Worm (Caenorhabditis elegans): ENCODE results near the gene srt-3.
"Not testable (repeated sequence)": the region's sequence is repeated elsewhere in the genome, so short reads cannot be mapped to it uniquely, and the experiment has no call there.

srt-3 gene

DNA sequence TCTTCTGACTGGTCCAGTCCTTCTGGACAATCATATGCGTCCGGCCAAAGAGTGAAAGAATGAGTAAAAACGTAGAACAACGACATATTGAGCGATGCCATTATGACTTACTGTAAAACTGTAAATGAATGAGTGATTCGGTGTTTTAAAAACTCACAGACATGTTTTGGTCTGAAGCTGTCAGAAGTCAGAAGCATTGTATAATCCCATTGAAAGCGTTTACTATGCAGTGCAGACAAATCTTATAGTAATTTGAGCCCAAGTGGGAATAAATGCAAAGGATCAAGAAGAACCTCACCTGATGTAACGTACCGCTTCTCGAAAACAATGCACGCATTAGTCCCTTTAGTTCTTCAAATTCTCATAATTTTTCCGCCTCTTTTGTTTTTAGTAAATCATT, at the start of gene srt-3:
Gene srt-3 (minus strand): TSS at position 101 of the 400 bp plus-strand sequence.
- TF ChIP-seq F13C5.2 (tag; optimal IDR thresholded peaks at IDR 0.05) (no peak), sea-1 (GFP tag; conservative IDR thresholded peaks at IDR 0.05) (no peak), flt-1 (GFP tag; IDR thresholded peaks at IDR 0.05) (no peak)

DNA sequence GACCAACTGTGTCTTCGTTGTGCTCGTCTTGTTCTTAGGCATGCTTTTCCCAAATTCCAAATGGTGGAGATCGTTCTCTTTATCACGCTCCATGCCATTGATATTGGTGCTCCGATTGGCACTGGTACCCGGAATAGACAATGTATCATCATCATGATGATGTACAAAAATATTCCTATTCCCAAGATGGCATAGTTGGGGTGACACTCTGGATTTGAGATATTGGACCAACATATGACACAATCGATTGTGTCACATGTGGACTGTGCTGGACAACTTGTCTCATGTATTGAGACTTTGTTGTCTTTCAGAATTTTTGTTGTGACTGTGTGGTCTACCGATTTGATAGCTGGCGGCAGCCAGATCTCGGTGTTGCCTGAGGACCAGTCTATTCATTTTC, 44.2 kb upstream of the srt-3 start:
- no peak for TF ChIP-seq hmbx-1 (tag; optimal IDR thresholded peaks at IDR 0.05)
- no peak for TF ChIP-seq hmg-4 (GFP tag; optimal IDR thresholded peaks at IDR 0.05)
- TF ChIP-seq flt-1 (GFP tag; IDR thresholded peaks at IDR 0.05) = no peak
- no peak for TF ChIP-seq F13C5.2 (tag; optimal IDR thresholded peaks at IDR 0.05)
- no peak for TF ChIP-seq tbx-11 (GFP tag; IDR thresholded peaks at IDR 0.05)
- TF ChIP-seq B0310.2 (tag; optimal IDR thresholded peaks at IDR 0.05) = no peak
- TF ChIP-seq tra-4 (tag; optimal IDR thresholded peaks at IDR 0.05) = no peak
- TF ChIP-seq sea-1 (GFP tag; conservative IDR thresholded peaks at IDR 0.05) = no peak
- TF ChIP-seq ceh-13 (GFP tag; optimal IDR thresholded peaks at IDR 0.05) = no peak
- no peak for TF ChIP-seq hnd-1 (tag; optimal IDR thresholded peaks at IDR 0.05)
- TF ChIP-seq pes-1 (GFP tag; IDR thresholded peaks at IDR 0.05) = no peak
- TF ChIP-seq ama-1 (optimal IDR thresholded peaks at IDR 0.05) = no peak
- no peak for TF ChIP-seq scrt-1 (GFP tag; IDR thresholded peaks at IDR 0.05)

DNA sequence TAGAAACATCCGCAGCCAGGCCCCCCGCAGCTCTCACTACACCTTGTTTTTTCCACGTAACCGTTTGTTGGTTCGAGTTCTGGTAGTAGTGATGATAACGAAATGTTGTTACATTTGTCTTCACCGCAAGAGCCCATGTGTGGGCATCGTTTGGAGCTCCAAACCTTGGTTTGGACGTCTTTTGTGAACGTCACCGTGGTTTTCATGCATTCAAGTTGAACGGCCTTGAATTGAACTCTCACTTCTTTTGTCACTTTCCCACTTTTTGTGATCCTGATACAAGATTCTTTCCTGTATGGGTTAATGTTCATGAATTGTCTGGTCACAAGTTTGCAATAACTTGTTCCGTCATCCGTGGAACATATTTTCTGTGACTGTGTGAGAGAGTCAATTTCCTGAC, 43.8 kb upstream of the srt-3 start:
- TF ChIP-seq tra-4 (tag; optimal IDR thresholded peaks at IDR 0.05) (no peak), sea-1 (GFP tag; conservative IDR thresholded peaks at IDR 0.05) (no peak), flt-1 (GFP tag; IDR thresholded peaks at IDR 0.05) (no peak), pes-1 (GFP tag; IDR thresholded peaks at IDR 0.05) (no peak), scrt-1 (GFP tag; IDR thresholded peaks at IDR 0.05) (no peak)

DNA sequence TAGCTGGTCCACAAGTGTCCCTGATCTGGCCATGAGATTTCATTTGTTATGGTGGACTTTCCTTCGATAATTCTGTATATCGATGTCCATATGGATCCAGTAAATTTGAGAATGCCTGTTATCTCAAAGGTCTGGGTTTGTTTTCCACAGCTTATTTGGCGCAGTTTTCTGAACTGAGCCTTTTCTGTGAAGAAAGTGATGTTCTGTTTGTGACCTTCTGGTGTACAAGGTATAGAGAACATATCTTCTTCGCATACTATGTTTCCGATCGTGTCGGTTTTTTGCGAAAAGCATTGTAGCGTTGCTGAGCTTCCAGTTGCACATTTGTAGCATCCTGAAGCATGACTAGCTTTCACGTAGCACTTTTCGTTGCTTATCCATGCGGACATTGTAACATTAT, 42.9 kb upstream of the srt-3 start:
- TF ChIP-seq tra-4 (tag; optimal IDR thresholded peaks at IDR 0.05) (no peak), tbx-11 (GFP tag; IDR thresholded peaks at IDR 0.05) (no peak), tbx-37 (GFP tag; conservative IDR thresholded peaks at IDR 0.05) (no peak), pes-1 (GFP tag; IDR thresholded peaks at IDR 0.05) (no peak), sea-1 (GFP tag; conservative IDR thresholded peaks at IDR 0.05) (no peak), scrt-1 (GFP tag; IDR thresholded peaks at IDR 0.05) (no peak), ceh-13 (GFP tag; optimal IDR thresholded peaks at IDR 0.05) (no peak), F13C5.2 (tag; optimal IDR thresholded peaks at IDR 0.05) (no peak), aly-1 (tag; optimal IDR thresholded peaks at IDR 0.05) (no peak), ets-7 (tag; optimal IDR thresholded peaks at IDR 0.05) (no peak), ama-1 (optimal IDR thresholded peaks at IDR 0.05) (no peak), flt-1 (GFP tag; IDR thresholded peaks at IDR 0.05) (no peak), B0310.2 (tag; optimal IDR thresholded peaks at IDR 0.05) (no peak)

DNA sequence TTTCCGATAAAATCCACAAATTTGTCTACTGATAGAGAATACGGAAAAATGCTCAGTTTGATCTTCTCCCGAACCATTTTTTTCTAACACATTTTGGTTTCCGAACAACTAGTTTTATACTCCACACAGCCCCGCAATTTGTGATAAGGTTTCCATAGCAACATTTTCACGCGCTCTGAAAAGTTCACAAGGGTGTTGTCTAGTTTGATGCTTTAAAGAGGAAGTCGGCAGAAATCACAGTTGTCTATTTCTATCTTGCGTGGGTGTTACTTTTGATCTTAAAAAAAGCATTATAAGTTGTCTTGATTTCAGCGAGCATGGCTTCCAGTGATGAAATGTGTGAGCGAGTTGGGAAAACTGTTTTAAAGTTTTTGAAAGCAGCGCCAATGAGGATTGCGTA, 39.8 kb upstream of the srt-3 start, which contains the start of gene ZC132.3:
Gene ZC132.3 (minus strand): TSS at position 101 of the 400 bp plus-strand sequence.
- no peak for TF ChIP-seq ama-1 (optimal IDR thresholded peaks at IDR 0.05)
- TF ChIP-seq B0310.2 (tag; optimal IDR thresholded peaks at IDR 0.05) = no peak
- no peak for TF ChIP-seq flt-1 (GFP tag; IDR thresholded peaks at IDR 0.05)
- TF ChIP-seq tbx-11 (GFP tag; IDR thresholded peaks at IDR 0.05) = no peak
- no peak for TF ChIP-seq hnd-1 (tag; optimal IDR thresholded peaks at IDR 0.05)
- no peak for TF ChIP-seq tra-4 (tag; optimal IDR thresholded peaks at IDR 0.05)

DNA sequence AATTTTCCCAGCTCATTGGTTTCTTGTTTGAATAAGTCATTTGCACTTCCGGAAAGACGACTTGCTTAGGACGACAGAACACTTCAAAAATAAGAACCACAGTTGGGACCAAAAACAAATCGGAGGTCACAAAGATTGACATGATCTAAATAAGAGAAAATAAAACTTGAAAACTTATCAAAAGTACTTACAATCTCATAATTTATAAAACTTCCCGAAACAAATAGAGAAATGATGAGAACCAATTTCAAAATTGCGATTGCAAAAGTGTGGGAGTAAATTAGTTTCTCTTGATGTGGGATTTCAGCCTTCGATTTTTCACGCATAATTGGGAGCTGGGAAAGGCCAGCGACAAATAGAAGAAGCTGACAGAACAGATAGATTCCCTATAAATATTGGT, 38.6 kb upstream of the srt-3 start, which contains the start of gene ZC132.11:
Gene ZC132.11 (minus strand): TSS at position 101 of the 400 bp plus-strand sequence.
- TF ChIP-seq F13C5.2 (tag; optimal IDR thresholded peaks at IDR 0.05) (no peak), sea-1 (GFP tag; conservative IDR thresholded peaks at IDR 0.05) (no peak), ama-1 (optimal IDR thresholded peaks at IDR 0.05) (no peak), hnd-1 (tag; optimal IDR thresholded peaks at IDR 0.05) (no peak), tbx-37 (GFP tag; conservative IDR thresholded peaks at IDR 0.05) (no peak)

DNA sequence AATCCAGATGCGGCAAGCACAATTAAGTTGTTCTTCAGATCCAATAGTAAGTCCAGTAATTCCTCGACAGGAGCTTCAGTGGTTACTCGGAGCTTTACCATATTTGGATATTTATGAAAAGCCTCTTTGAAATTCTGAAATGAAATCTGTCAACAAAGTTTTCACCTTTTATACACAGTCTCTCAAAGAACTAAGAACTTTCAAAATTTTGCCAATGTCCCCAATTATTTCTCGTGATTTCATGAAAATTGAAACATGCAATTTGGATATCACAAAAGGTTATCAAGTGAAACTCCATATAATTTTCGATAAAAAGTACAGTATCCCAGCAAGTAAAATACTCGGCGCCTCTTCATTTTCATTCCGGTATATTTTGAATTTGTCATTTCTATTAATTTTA, 35.9 kb upstream of the srt-3 start, which contains the start of gene F47D2.11:
Gene F47D2.11 (minus strand): TSS at position 101 of the 400 bp plus-strand sequence.
- no peak for TF ChIP-seq hmg-4 (GFP tag; optimal IDR thresholded peaks at IDR 0.05)
- TF ChIP-seq F13C5.2 (tag; optimal IDR thresholded peaks at IDR 0.05) = no peak
- no peak for TF ChIP-seq B0310.2 (tag; optimal IDR thresholded peaks at IDR 0.05)
- no peak for TF ChIP-seq ceh-13 (GFP tag; optimal IDR thresholded peaks at IDR 0.05)
- TF ChIP-seq aly-1 (tag; optimal IDR thresholded peaks at IDR 0.05) = no peak
- TF ChIP-seq tbx-11 (GFP tag; IDR thresholded peaks at IDR 0.05) = no peak
- TF ChIP-seq tbx-37 (GFP tag; conservative IDR thresholded peaks at IDR 0.05) = no peak
- TF ChIP-seq pes-1 (GFP tag; IDR thresholded peaks at IDR 0.05) = no peak
- no peak for TF ChIP-seq ama-1 (optimal IDR thresholded peaks at IDR 0.05)
- TF ChIP-seq ets-7 (tag; optimal IDR thresholded peaks at IDR 0.05) = no peak
- no peak for TF ChIP-seq sea-1 (GFP tag; conservative IDR thresholded peaks at IDR 0.05)
- no peak for TF ChIP-seq ceh-36 (tag; optimal IDR thresholded peaks at IDR 0.05)
- TF ChIP-seq hnd-1 (tag; optimal IDR thresholded peaks at IDR 0.05) = no peak
- TF ChIP-seq flt-1 (GFP tag; IDR thresholded peaks at IDR 0.05) = no peak
- TF ChIP-seq scrt-1 (GFP tag; IDR thresholded peaks at IDR 0.05) = no peak
- no peak for TF ChIP-seq hmbx-1 (tag; optimal IDR thresholded peaks at IDR 0.05)
- no peak for TF ChIP-seq tra-4 (tag; optimal IDR thresholded peaks at IDR 0.05)

DNA sequence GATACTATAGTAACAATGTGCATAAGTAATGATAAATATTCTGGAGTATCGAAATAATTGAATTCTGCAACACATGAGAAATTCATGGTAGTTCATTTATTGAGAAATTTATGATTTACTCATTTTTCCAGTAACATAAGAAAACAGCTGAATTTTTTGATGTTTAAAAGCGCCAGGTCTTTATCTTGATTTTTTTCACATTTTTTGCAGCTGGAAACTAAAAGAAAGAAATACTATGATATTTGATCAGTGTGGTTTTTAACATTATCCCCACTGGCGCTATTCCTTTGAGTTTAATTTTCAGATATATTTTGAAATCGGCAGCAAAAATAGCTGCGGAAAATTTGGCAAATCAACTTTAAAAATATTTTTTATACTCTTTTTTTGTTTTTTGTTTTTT, 33.4 kb upstream of the srt-3 start, which contains the start of gene srh-194:
Gene srh-194 (minus strand): TSS at position 101 of the 400 bp plus-strand sequence.
- not testable (repeated sequence) for TF ChIP-seq aly-1 (tag; optimal IDR thresholded peaks at IDR 0.05); sea-1 (GFP tag; conservative IDR thresholded peaks at IDR 0.05); ets-7 (tag; optimal IDR thresholded peaks at IDR 0.05)

DNA sequence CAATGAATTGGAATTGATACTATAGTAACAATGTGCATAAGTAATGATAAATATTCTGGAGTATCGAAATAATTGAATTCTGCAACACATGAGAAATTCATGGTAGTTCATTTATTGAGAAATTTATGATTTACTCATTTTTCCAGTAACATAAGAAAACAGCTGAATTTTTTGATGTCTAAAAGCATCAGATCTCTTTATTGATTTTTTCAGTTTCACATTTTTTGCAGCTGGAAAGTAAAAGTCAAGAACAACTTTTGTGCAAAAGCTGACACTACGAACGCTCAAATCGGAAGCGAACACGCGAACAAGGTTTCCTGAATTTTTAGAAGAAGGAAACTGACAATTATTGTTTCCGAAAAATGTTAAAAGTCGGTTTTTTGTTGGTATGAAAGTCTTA, 30.1 kb upstream of the srt-3 start, which contains the start of gene srh-193:
Gene srh-193 (minus strand): TSS at position 101 of the 400 bp plus-strand sequence.
- TF ChIP-seq ets-7 (tag; optimal IDR thresholded peaks at IDR 0.05); scrt-1 (GFP tag; IDR thresholded peaks at IDR 0.05); hmg-4 (GFP tag; optimal IDR thresholded peaks at IDR 0.05): not testable (repeated sequence)

Measured in whole organism, early embryonic.